Worm (Caenorhabditis elegans): Measurements from ENCODE around the gene F14B8.5.

ce11 chrX:6937742-6938141 is 9.2 kb upstream of the F14B8.5 start:
- TF ChIP-seq him-1 (tag; optimal IDR thresholded peaks at IDR 0.05) (no peak), W03F9.2 (tag; optimal IDR thresholded peaks at IDR 0.05) (no peak), dao-5 (tag; optimal IDR thresholded peaks at IDR 0.05) (no peak)

Measured in whole organism, L4/young adult.